Worm (Caenorhabditis elegans): ENCODE measurements around the gene sem-5.

ce11 chrX:7989155-7989554 lies 27.6 kb upstream of the sem-5 start:
- TF ChIP-seq T22C8.4 (GFP tag; IDR thresholded peaks at IDR 0.05): no peak
- TF ChIP-seq flt-1 (GFP tag; IDR thresholded peaks at IDR 0.05): no peak
- TF ChIP-seq ref-1 (GFP tag; conservative IDR thresholded peaks at IDR 0.05): no peak
- no peak for TF ChIP-seq ztf-23 (GFP tag; IDR thresholded peaks at IDR 0.05)
- no peak for TF ChIP-seq klf-2 (GFP tag; conservative IDR thresholded peaks at IDR 0.05)
- TF ChIP-seq med-1 (GFP tag; optimal IDR thresholded peaks at IDR 0.05; ENCODE audit: insufficient read depth): no peak
- no peak for TF ChIP-seq tab-1 (GFP tag; IDR thresholded peaks at IDR 0.05)
- no peak for TF ChIP-seq ztf-29 (GFP tag; IDR thresholded peaks at IDR 0.05)
